Fruit fly (Drosophila melanogaster) whole organism, embryonic: Measurements from ENCODE around the gene Hmr.

ENCODE experiments used
- Awh ChIP-seq: fragments of 200-800 bp; sonication (Bioruptor generic); IDR thresholded peaks from 2 replicates; pipeline ENCODE4, ENCODE4 v1.3.6; 2022; ENCODE audit warnings: missing biosample characterization, missing genetic modification characterization
- BEAF-32 ChIP-seq: fragments of 200-800 bp; sonication (Bioruptor generic); optimal IDR thresholded peaks from 3 replicates; lab custom pipeline; 2017; ENCODE audit warnings: missing biosample characterization, missing genetic modification characterization, mild to moderate bottlenecking, moderate library complexity, missing genetic modification reagents
- CG10147 ChIP-seq: fragments of 200-800 bp; sonication (Bioruptor generic); optimal IDR thresholded peaks from 2 replicates; lab custom pipeline; 2019; ENCODE audit warnings: missing biosample characterization, mild to moderate bottlenecking, missing genetic modification characterization, moderate library complexity
- CG10543 ChIP-seq: fragments of 200-800 bp; sonication (Bioruptor generic); optimal IDR thresholded peaks from 3 replicates; lab custom pipeline; 2017; ENCODE audit warnings: missing biosample characterization, mild to moderate bottlenecking, missing genetic modification characterization, moderate library complexity
- CG11504 ChIP-seq: fragments of 200-800 bp; sonication (Bioruptor generic); optimal IDR thresholded peaks from 3 replicates; lab custom pipeline; 2019; ENCODE audit warnings: missing biosample characterization, mild to moderate bottlenecking, missing genetic modification characterization, moderate library complexity
- CG11695 ChIP-seq: fragments of 200-800 bp; sonication (Bioruptor generic); IDR thresholded peaks from 3 replicates; pipeline ENCODE4 v1.3.6; 2022; ENCODE audit warnings: missing biosample characterization, missing genetic modification characterization
- CG12104 ChIP-seq: fragments of 200-800 bp; sonication (Bioruptor generic); optimal IDR thresholded peaks from 3 replicates; lab custom pipeline; 2016; ENCODE audit warnings: missing biosample characterization, missing genetic modification characterization
- CG1233 ChIP-seq: fragments of 200-800 bp; sonication (Bioruptor generic); optimal IDR thresholded peaks from 4 replicates; lab custom pipeline; 2018; ENCODE audit warnings: missing biosample characterization, mild to moderate bottlenecking, missing genetic modification characterization
- CG13424 ChIP-seq: fragments of 200-800 bp; sonication (Bioruptor generic); optimal IDR thresholded peaks from 2 replicates; lab custom pipeline; 2019; ENCODE audit warnings: missing biosample characterization, mild to moderate bottlenecking, missing genetic modification characterization, moderate library complexity
- CG15269 ChIP-seq: fragments of 200-800 bp; sonication (Bioruptor generic); optimal IDR thresholded peaks from 2 replicates; lab custom pipeline; 2018; ENCODE audit warnings: missing biosample characterization, mild to moderate bottlenecking, missing genetic modification characterization, moderate library complexity
- CG17186 ChIP-seq: fragments of 200-800 bp; sonication (Bioruptor generic); optimal IDR thresholded peaks from 3 replicates; lab custom pipeline; 2017; ENCODE audit warnings: missing biosample characterization, missing genetic modification reagents, missing genetic modification characterization
- CG17912 ChIP-seq: fragments of 200-800 bp; sonication (Bioruptor generic); optimal IDR thresholded peaks from 2 replicates; lab custom pipeline; 2018; ENCODE audit warnings: missing biosample characterization, mild to moderate bottlenecking, missing genetic modification characterization
- CG2678 ChIP-seq: fragments of 200-800 bp; sonication (Bioruptor generic); optimal IDR thresholded peaks from 3 replicates; lab custom pipeline; 2019; ENCODE audit warnings: missing biosample characterization, mild to moderate bottlenecking, missing genetic modification characterization, moderate library complexity
- CG4360 ChIP-seq: fragments of 200-800 bp; sonication (Bioruptor generic); IDR thresholded peaks from 2 replicates; pipeline ENCODE4 v1.3.6; 2022; ENCODE audit warnings: missing biosample characterization, missing genetic modification characterization
- CG4617 ChIP-seq: fragments of 200-800 bp; sonication (Bioruptor generic); optimal IDR thresholded peaks from 3 replicates; lab custom pipeline; 2016; ENCODE audit warnings: missing biosample characterization, missing genetic modification characterization, borderline replicate concordance
- CG6654 ChIP-seq: fragments of 200-800 bp; sonication (Bioruptor generic); optimal IDR thresholded peaks from 2 replicates; lab custom pipeline; 2017; ENCODE audit warnings: missing biosample characterization, mild to moderate bottlenecking, missing genetic modification characterization
- CG7786 ChIP-seq: fragments of 200-800 bp; sonication (Bioruptor generic); optimal IDR thresholded peaks from 2 replicates; lab custom pipeline; 2016; ENCODE audit warnings: missing biosample characterization, missing genetic modification characterization
- CG8089 ChIP-seq: fragments of 200-800 bp; sonication (Bioruptor generic); optimal IDR thresholded peaks from 3 replicates; lab custom pipeline; 2016; ENCODE audit warnings: missing biosample characterization, missing genetic modification characterization
- CG9609 ChIP-seq: fragments of 200-800 bp; sonication (Bioruptor generic); optimal IDR thresholded peaks from 3 replicates; lab custom pipeline; 2016; ENCODE audit warnings: missing biosample characterization, missing genetic modification characterization
- CG9797 ChIP-seq: fragments of 200-800 bp; sonication (Bioruptor generic); optimal IDR thresholded peaks from 3 replicates; lab custom pipeline; 2018; ENCODE audit warnings: missing biosample characterization, mild to moderate bottlenecking, missing genetic modification characterization
- Camta ChIP-seq: fragments of 200-800 bp; sonication (Bioruptor generic); optimal IDR thresholded peaks from 2 replicates; lab custom pipeline; 2016; ENCODE audit warnings: missing biosample characterization, missing genetic modification characterization
- Ets65A ChIP-seq: fragments of 200-800 bp; sonication (Bioruptor generic); peaks from one replicate; lab custom pipeline; 2016; ENCODE audit warnings: missing biosample characterization, missing genetic modification characterization
- Fer3 ChIP-seq: fragments of 200-800 bp; sonication (Bioruptor generic); optimal IDR thresholded peaks from 2 replicates; lab custom pipeline; 2018; ENCODE audit warnings: missing biosample characterization, mild to moderate bottlenecking, missing genetic modification characterization, moderate library complexity
- Hr3 ChIP-seq: fragments of 200-800 bp; sonication (Bioruptor generic); optimal IDR thresholded peaks from 3 replicates; lab custom pipeline; 2016; ENCODE audit warnings: missing biosample characterization, missing genetic modification characterization
- MESR4 ChIP-seq: fragments of 200-800 bp; sonication (Bioruptor generic); optimal IDR thresholded peaks from 2 replicates; lab custom pipeline; 2018; ENCODE audit warnings: missing biosample characterization, mild to moderate bottlenecking, missing genetic modification characterization, moderate library complexity
- Max ChIP-seq: fragments of 200-800 bp; sonication (Bioruptor generic); optimal IDR thresholded peaks from 2 replicates; lab custom pipeline; 2016; ENCODE audit warnings: missing biosample characterization, mild to moderate bottlenecking, missing genetic modification characterization
- NC2β ChIP-seq: fragments of 200-800 bp; sonication (Bioruptor generic); optimal IDR thresholded peaks from 2 replicates; lab custom pipeline; 2016; ENCODE audit warnings: missing biosample characterization, missing genetic modification characterization
- Nf-YA ChIP-seq: fragments of 200-800 bp; sonication (Bioruptor generic); IDR thresholded peaks from 2 replicates; pipeline ENCODE4 v1.3.6; 2022; ENCODE audit warnings: missing biosample characterization, missing genetic modification characterization
- Nf-YC ChIP-seq: fragments of 200-800 bp; optimal IDR thresholded peaks from 3 replicates; lab custom pipeline; 2019; ENCODE audit warnings: missing biosample characterization, mild to moderate bottlenecking, missing genetic modification characterization, moderate library complexity
- Sry-δ ChIP-seq: fragments of 200-800 bp; sonication (Bioruptor generic); optimal IDR thresholded peaks from 2 replicates; lab custom pipeline; 2016; ENCODE audit warnings: missing biosample characterization, missing genetic modification characterization
- ato ChIP-seq: fragments of 200-800 bp; sonication (Bioruptor generic); IDR thresholded peaks from 2 replicates; pipeline ENCODE4 v1.3.6; 2022; ENCODE audit warnings: missing biosample characterization, missing genetic modification characterization; ENCODE audit not compliant: partially characterized antibody
- bab2 ChIP-seq: fragments of 200-800 bp; sonication (Bioruptor generic); optimal IDR thresholded peaks from 2 replicates; lab custom pipeline; 2016; ENCODE audit warnings: missing biosample characterization, missing genetic modification characterization
- chif ChIP-seq, 2 experiments: fragments of 200-800 bp; sonication (Bioruptor generic); optimal IDR thresholded peaks; 3 replicates each; lab custom pipeline; 2016; ENCODE audit warnings: missing biosample characterization in 2 of 2, missing genetic modification characterization in 2 of 2
- dpn ChIP-seq, 2 experiments: fragments of 200-800 bp; sonication (Bioruptor generic); optimal IDR thresholded peaks; 3 replicates each; lab custom pipeline; 2016; ENCODE audit warnings: missing biosample characterization in 2 of 2, missing genetic modification characterization in 2 of 2
- dysf ChIP-seq: fragments of 200-800 bp; sonication (Bioruptor generic); IDR thresholded peaks from 3 replicates; pipeline ENCODE4 v1.3.6; 2022; ENCODE audit warnings: missing biosample characterization, missing genetic modification characterization
- exex ChIP-seq: fragments of 200-800 bp; sonication (Bioruptor generic); optimal IDR thresholded peaks from 4 replicates; lab custom pipeline; 2018; ENCODE audit warnings: missing biosample characterization, mild to moderate bottlenecking, missing genetic modification characterization, moderate library complexity
- eyg ChIP-seq: fragments of 200-800 bp; sonication (Bioruptor generic); optimal IDR thresholded peaks from 3 replicates; lab custom pipeline; 2016; ENCODE audit warnings: missing biosample characterization, missing genetic modification characterization
- gce ChIP-seq: fragments of 200-800 bp; sonication (Bioruptor generic); IDR thresholded peaks from 3 replicates; pipeline ENCODE4 v1.3.6; 2022; ENCODE audit warnings: missing biosample characterization, missing genetic modification characterization
- gsb-n ChIP-seq: fragments of 200-800 bp; sonication (Bioruptor generic); optimal IDR thresholded peaks from 3 replicates; lab custom pipeline; 2018; ENCODE audit warnings: missing biosample characterization, mild to moderate bottlenecking, missing genetic modification characterization
- jing ChIP-seq: fragments of 200-800 bp; sonication (Bioruptor generic); optimal IDR thresholded peaks from 2 replicates; lab custom pipeline; 2018; ENCODE audit warnings: missing biosample characterization, mild to moderate bottlenecking, missing genetic modification characterization
- jumu ChIP-seq: fragments of 200-800 bp; sonication (Bioruptor generic); optimal IDR thresholded peaks from 3 replicates; lab custom pipeline; 2016; ENCODE audit warnings: missing biosample characterization, missing genetic modification characterization
- ken ChIP-seq: fragments of 200-800 bp; sonication (Bioruptor generic); IDR thresholded peaks from 3 replicates; pipeline ENCODE4 v1.3.6; 2022; ENCODE audit warnings: missing biosample characterization, missing genetic modification characterization
- maf-S ChIP-seq: fragments of 200-800 bp; sonication (Bioruptor generic); optimal IDR thresholded peaks from 2 replicates; lab custom pipeline; 2016; ENCODE audit warnings: missing biosample characterization, missing genetic modification characterization
- nau ChIP-seq: fragments of 200-800 bp; sonication (Bioruptor generic); optimal IDR thresholded peaks from 3 replicates; lab custom pipeline; 2017; ENCODE audit warnings: missing biosample characterization, mild to moderate bottlenecking, missing genetic modification characterization, missing genetic modification reagents
- nerfin-1 ChIP-seq: fragments of 200-800 bp; sonication (Bioruptor generic); optimal IDR thresholded peaks from 3 replicates; lab custom pipeline; 2019; ENCODE audit warnings: missing biosample characterization, mild to moderate bottlenecking, missing genetic modification characterization, moderate library complexity
- pum ChIP-seq: fragments of 200-800 bp; sonication (Bioruptor generic); optimal IDR thresholded peaks from 2 replicates; lab custom pipeline; 2016; ENCODE audit warnings: missing biosample characterization, missing genetic modification characterization
- salm ChIP-seq: fragments of 200-800 bp; sonication (Bioruptor generic); optimal IDR thresholded peaks from 2 replicates; lab custom pipeline; 2018; ENCODE audit warnings: missing biosample characterization, mild to moderate bottlenecking, missing genetic modification characterization
- slou ChIP-seq: fragments of 200-800 bp; sonication (Bioruptor generic); optimal IDR thresholded peaks from 3 replicates; lab custom pipeline; 2016; ENCODE audit warnings: missing biosample characterization, missing genetic modification characterization
- stc ChIP-seq: fragments of 200-800 bp; sonication (Bioruptor generic); IDR thresholded peaks from 2 replicates; pipeline ENCODE4 v1.3.6; 2022; ENCODE audit warnings: missing biosample characterization, missing genetic modification characterization
- tio ChIP-seq: fragments of 200-800 bp; sonication (Bioruptor generic); optimal IDR thresholded peaks from 2 replicates; lab custom pipeline; 2017; ENCODE audit warnings: missing biosample characterization, missing genetic modification characterization, inconsistent platforms
- toy ChIP-seq: fragments of 200-800 bp; sonication (Bioruptor generic); IDR thresholded peaks from 2 replicates; pipeline ENCODE4 v1.3.6; 2022; ENCODE audit warnings: missing biosample characterization, missing genetic modification characterization
- zfh1 ChIP-seq: fragments of 200-800 bp; sonication (Bioruptor generic); IDR thresholded peaks from 3 replicates; pipeline ENCODE4 v1.3.6; 2022; ENCODE audit warnings: missing biosample characterization, missing genetic modification characterization

Gene Hmr

dm6 chrX:10557432-10557831, 38.2 kb downstream of the Hmr start (continued):
- no peak for TF ChIP-seq exex (tag; lab: Kevin White, UChicago)
- TF ChIP-seq CG17912 (GFP tag; lab: Kevin White, UChicago): no peak
- peak; percentile 16 for TF ChIP-seq nau (GFP tag; lab: Kevin White, UChicago)
- TF ChIP-seq CG4360: peak; percentile 15; the same call in 1 of the 2 replicates
- no peak for TF ChIP-seq CG8089
- no peak for TF ChIP-seq eyg (GFP tag; lab: Kevin White, UChicago)
- TF ChIP-seq zfh1 (GFP tag; lab: Robert Waterston, UW): peak; percentile 72
- TF ChIP-seq dysf (GFP tag; lab: Robert Waterston, UW): no peak
- no peak for TF ChIP-seq toy (GFP tag; lab: Robert Waterston, UW)
- TF ChIP-seq CG2678 (tag; lab: Kevin White, UChicago): peak; percentile 63
- no peak for TF ChIP-seq gce (GFP tag; lab: Robert Waterston, UW)
- TF ChIP-seq nerfin-1 (tag; lab: Kevin White, UChicago): peak; percentile 0
- TF ChIP-seq CG10543: peak; percentile 25
- no peak for TF ChIP-seq Fer3
- TF ChIP-seq Ets65A: no peak
- TF ChIP-seq jing (GFP tag; lab: Kevin White, UChicago): peak; percentile 15
- TF ChIP-seq CG17186: no peak
- TF ChIP-seq CG9797: no peak
- peak; percentile 14 for TF ChIP-seq CG12104
- TF ChIP-seq Camta (GFP tag; lab: Kevin White, UChicago): no peak
- TF ChIP-seq maf-S: no peak
- TF ChIP-seq stc (GFP tag; lab: Robert Waterston, UW): no peak
- no peak for TF ChIP-seq salm (tag; lab: Kevin White, UChicago)
- no peak for TF ChIP-seq CG10147 (GFP tag; lab: Kevin White, UChicago)
- no peak for TF ChIP-seq MESR4 (GFP tag; lab: Kevin White, UChicago)
- no peak for TF ChIP-seq Max (GFP tag; lab: Kevin White, UChicago)
- no peak for TF ChIP-seq Nf-YA (GFP tag; lab: Robert Waterston, UW)
- peak; percentile 54 for TF ChIP-seq CG13424 (tag; lab: Kevin White, UChicago)
- 0 out of 3 replicates have a peak, but pooled peaks have one; percentile 36 for TF ChIP-seq CG11695 (GFP tag; lab: Robert Waterston, UW)
- no peak for TF ChIP-seq NC2β (GFP tag; lab: Kevin White, UChicago)
- TF ChIP-seq Sry-δ: no peak
- TF ChIP-seq CG11504 (tag; lab: Kevin White, UChicago): peak; percentile 61
- no peak for TF ChIP-seq CG4617 (GFP tag; lab: Kevin White, UChicago)
- TF ChIP-seq BEAF-32 (GFP tag; lab: Kevin White, UChicago): no peak
- TF ChIP-seq slou (GFP tag; lab: Kevin White, UChicago): no peak
- TF ChIP-seq CG1233 (GFP tag; lab: Kevin White, UChicago): no peak
- no peak for TF ChIP-seq jumu
- no peak for TF ChIP-seq CG9609 (GFP tag; lab: Kevin White, UChicago)
- TF ChIP-seq Nf-YC: no peak
- TF ChIP-seq chif (GFP tag; optimal IDR thresholded peaks at IDR 0.05; lab: Kevin White, UChicago): no peak
- peak; percentile 22 for TF ChIP-seq tio (GFP tag; lab: Kevin White, UChicago)
- TF ChIP-seq Hr3 (GFP tag; lab: Kevin White, UChicago): peak; percentile 24
- TF ChIP-seq ken (GFP tag; lab: Robert Waterston, UW): peak; percentile 6; the same call in 1 of the 3 replicates
- peak; percentile 41; the same call in 1 of the 2 replicates for TF ChIP-seq Awh (GFP tag; lab: Robert Waterston, UW)
- no peak for TF ChIP-seq pum (GFP tag; lab: Kevin White, UChicago)
- no peak for TF ChIP-seq bab2 (GFP tag; lab: Kevin White, UChicago)
- TF ChIP-seq ato (GFP tag; lab: Robert Waterston, UW): no peak
- peak; percentile 23 for TF ChIP-seq CG6654 (GFP tag; lab: Kevin White, UChicago)
- peak in 1 of 2 experiments; percentile 30 for TF ChIP-seq dpn (GFP tag; optimal IDR thresholded peaks at IDR 0.05; lab: Kevin White, UChicago)
- peak; percentile 29 for TF ChIP-seq CG15269 (tag; lab: Kevin White, UChicago)
- TF ChIP-seq CG7786 (GFP tag; lab: Kevin White, UChicago): no peak
- TF ChIP-seq gsb-n (tag; lab: Kevin White, UChicago): peak; percentile 39
